Fruit fly (Drosophila melanogaster): ENCODE data around the gene tna.

Gene tna

dm6 chr3L:10899087-10899511 lies 63.8 kb downstream of the tna start, which contains the start of gene Aps (continued):
- TF ChIP-seq CG2199 (GFP tag; IDR thresholded peaks at IDR 0.05) (peak; percentile 47; the same call in 1 of the 3 replicates), Side (GFP tag; optimal IDR thresholded peaks at IDR 0.05) (no peak), emc (GFP tag; optimal IDR thresholded peaks at IDR 0.05) (no peak), CG9609 (GFP tag; optimal IDR thresholded peaks at IDR 0.05) (peak; percentile 12), jigr1 (GFP tag; IDR thresholded peaks at IDR 0.05) (no peak), Eip74EF (GFP tag; optimal IDR thresholded peaks at IDR 0.05) (no peak), Hand (GFP tag; optimal IDR thresholded peaks at IDR 0.05) (no peak), CG10431 (GFP tag; optimal IDR thresholded peaks at IDR 0.05) (no peak), CG1024 (GFP tag; IDR thresholded peaks at IDR 0.05) (peak; percentile 58; the same call in 1 of the 2 replicates), CG9437 (GFP tag; optimal IDR thresholded peaks at IDR 0.05) (no peak), CG3163 (GFP tag; optimal IDR thresholded peaks at IDR 0.05) (no peak), phol (tag; optimal IDR thresholded peaks at IDR 0.05) (peak; percentile 40), CG15269 (tag; optimal IDR thresholded peaks at IDR 0.05) (peak; percentile 49), PHDP (tag; optimal IDR thresholded peaks at IDR 0.05) (peak; percentile 42), CG8281 (tag; optimal IDR thresholded peaks at IDR 0.05) (no peak), E2f1 (GFP tag; IDR thresholded peaks at IDR 0.05) (no peak; the same call in 1 of the 2 replicates), CG7357 (GFP tag; IDR thresholded peaks at IDR 0.05) (no peak), CG7839 (tag; optimal IDR thresholded peaks at IDR 0.05) (peak; percentile 49), lbe (GFP tag; optimal IDR thresholded peaks at IDR 0.05) (no peak), Meics (GFP tag; optimal IDR thresholded peaks at IDR 0.05) (no peak), CG4854 (GFP tag; optimal IDR thresholded peaks at IDR 0.05) (no peak), Hmr (GFP tag; optimal IDR thresholded peaks at IDR 0.05) (peak; percentile 49), CG14710 (tag; optimal IDR thresholded peaks at IDR 0.05) (peak; percentile 79), CG8359 (GFP tag; optimal IDR thresholded peaks at IDR 0.05; ENCODE audit: borderline replicate concordance) (no peak), oc (tag; optimal IDR thresholded peaks at IDR 0.05) (peak; percentile 13), CG3407 (GFP tag; optimal IDR thresholded peaks at IDR 0.05) (peak; percentile 25), Lpt (GFP tag; optimal IDR thresholded peaks at IDR 0.05) (no peak), CG7372 (GFP tag; IDR thresholded peaks at IDR 0.05) (peak; percentile 31; the same call in 1 of the 2 replicates), h (optimal IDR thresholded peaks at IDR 0.05) (no peak), Atf3 (GFP tag; optimal IDR thresholded peaks at IDR 0.05) (no peak), Ada2b (GFP tag; IDR thresholded peaks at IDR 0.05) (no peak), CG6813 (GFP tag; optimal IDR thresholded peaks at IDR 0.05) (no peak), ems (GFP tag; optimal IDR thresholded peaks at IDR 0.05) (peak; percentile 31), Xbp1 (GFP tag; optimal IDR thresholded peaks at IDR 0.05) (peak; percentile 85), Abd-B (GFP tag; optimal IDR thresholded peaks at IDR 0.05) (no peak), CG13894 (tag; optimal IDR thresholded peaks at IDR 0.05) (no peak), gsb (GFP tag; IDR thresholded peaks at IDR 0.05) (0 out of 2 replicates have a peak, but pooled peaks have one; percentile 19), tll (GFP tag; optimal IDR thresholded peaks at IDR 0.05) (no peak), Opbp (GFP tag; IDR thresholded peaks at IDR 0.05; ENCODE audit: partially characterized antibody) (no peak; the same call in 2 of the 3 replicates), gce (GFP tag; IDR thresholded peaks at IDR 0.05) (no peak), corto (GFP tag; optimal IDR thresholded peaks at IDR 0.05) (no peak), abd-A (tag; optimal IDR thresholded peaks at IDR 0.05) (peak; percentile 27), amos (GFP tag; IDR thresholded peaks at IDR 0.05; ENCODE audit: partially characterized antibody) (no peak), schlank (tag; optimal IDR thresholded peaks at IDR 0.05) (no peak), NFAT (GFP tag; IDR thresholded peaks at IDR 0.05) (peak; percentile 89), dan (GFP tag; IDR thresholded peaks at IDR 0.05) (no peak), CG8765 (GFP tag; IDR thresholded peaks at IDR 0.05) (no peak), tup (GFP tag; optimal IDR thresholded peaks at IDR 0.05) (no peak), YL-1 (GFP tag; optimal IDR thresholded peaks at IDR 0.05) (no peak), nmo (GFP tag; optimal IDR thresholded peaks at IDR 0.05) (peak; percentile 41)

All from whole organism, embryonic.